Worm (Caenorhabditis elegans) whole organism, L3 larva: ENCODE measurements around the gene Y41D4A.4.

Experiments used
- R02D3.7 ChIP-seq: fragments of 150-350 bp; optimal IDR thresholded peaks from 2 replicates; lab custom pipeline; 2014; ENCODE audit warnings: missing biosample characterization, missing genetic modification characterization
- elt-1 ChIP-seq: fragments of 150-350 bp; optimal IDR thresholded peaks from 2 replicates; lab custom pipeline; 2014; ENCODE audit warnings: missing biosample characterization, missing genetic modification characterization
- elt-2 ChIP-seq: sonication (generic microtip); optimal IDR thresholded peaks from 2 replicates; lab custom pipeline; 2016; ENCODE audit warnings: missing genetic modification reagents, mild to moderate bottlenecking, missing genetic modification characterization, missing compliant biosample characterization
- fos-1 ChIP-seq: fragments of 150-350 bp; optimal IDR thresholded peaks from 2 replicates; lab custom pipeline; 2014; ENCODE audit warnings: missing biosample characterization, missing genetic modification characterization
- lsy-12 ChIP-seq: sonication (generic microtip); optimal IDR thresholded peaks from 2 replicates; lab custom pipeline; 2016; ENCODE audit warnings: mild to moderate bottlenecking, missing genetic modification characterization, missing compliant biosample characterization
- mdl-1 ChIP-seq: fragments of 150-350 bp; optimal IDR thresholded peaks from 2 replicates; lab custom pipeline; 2014; ENCODE audit warnings: missing biosample characterization, missing genetic modification characterization
- nfya-1 ChIP-seq: sonication (generic microtip); optimal IDR thresholded peaks from 2 replicates; lab custom pipeline; 2017; ENCODE audit warnings: missing genetic modification characterization, mild to moderate bottlenecking, missing compliant biosample characterization, antibody characterized with exemption, moderate library complexity; ENCODE audit not compliant: insufficient read depth
- nhr-12 ChIP-seq: fragments of 150-350 bp; optimal IDR thresholded peaks from 2 replicates; lab custom pipeline; 2014; ENCODE audit warnings: missing biosample characterization, missing genetic modification characterization
- nhr-23 ChIP-seq: fragments of 150-350 bp; optimal IDR thresholded peaks from 2 replicates; lab custom pipeline; 2014; ENCODE audit warnings: missing biosample characterization, missing genetic modification reagents, missing genetic modification characterization
- nhr-77 ChIP-seq: fragments of 150-350 bp; optimal IDR thresholded peaks from 2 replicates; lab custom pipeline; 2014; ENCODE audit warnings: missing biosample characterization, missing genetic modification characterization
- zag-1 ChIP-seq: fragments of 150-350 bp; optimal IDR thresholded peaks from 2 replicates; lab custom pipeline; 2014; ENCODE audit warnings: missing biosample characterization, missing genetic modification characterization
- ztf-11 ChIP-seq: fragments of 150-350 bp; optimal IDR thresholded peaks from 2 replicates; lab custom pipeline; 2014; ENCODE audit warnings: missing biosample characterization, missing genetic modification characterization

- no peak for TF ChIP-seq nhr-12 (tag; lab: Kevin White, UChicago)
- no peak for TF ChIP-seq zag-1 (tag; lab: Kevin White, UChicago)
- TF ChIP-seq nhr-23 = no peak
- no peak for TF ChIP-seq lsy-12 (tag; lab: Kevin White, UChicago)
- no peak for TF ChIP-seq elt-1 (tag; lab: Kevin White, UChicago)
- no peak for TF ChIP-seq nhr-77
- TF ChIP-seq R02D3.7 = no peak
- TF ChIP-seq nfya-1 = no peak
- TF ChIP-seq fos-1 (tag; lab: Kevin White, UChicago) = no peak
- TF ChIP-seq mdl-1 (tag; lab: Kevin White, UChicago) = no peak
- TF ChIP-seq ztf-11 (tag; lab: Kevin White, UChicago) = no peak
- TF ChIP-seq elt-2 (tag; lab: Kevin White, UChicago) = no peak
Observed at ce11 chrIV:1763452-1763851, 17.7 kb downstream of the Y41D4A.4 start.
